Worm (Caenorhabditis elegans) whole organism, young adult: Measurements from ENCODE around the gene ZK643.5.

ENCODE experiments used
- B0019.2 ChIP-seq: fragments of 200-800 bp; sonication (Bioruptor generic); conservative IDR thresholded peaks from 2 replicates; pipeline ENCODE4 v1.3.6; 2022; ENCODE audit warnings: missing genetic modification reagents, missing genetic modification characterization, missing compliant biosample characterization
- B0336.3 ChIP-seq: fragments of 200-800 bp; sonication (Bioruptor generic); IDR thresholded peaks from 2 replicates; pipeline ENCODE4 v1.3.6; 2022; ENCODE audit warnings: missing genetic modification characterization, missing compliant biosample characterization
- D2030.7 ChIP-seq: fragments of 200-800 bp; sonication (Bioruptor generic); IDR thresholded peaks from 2 replicates; pipeline ENCODE4 v1.3.6; 2022; ENCODE audit warnings: missing genetic modification reagents, missing genetic modification characterization, missing compliant biosample characterization
- F10E7.11 ChIP-seq: sonication (generic microtip); optimal IDR thresholded peaks from 2 replicates; lab custom pipeline; 2017; ENCODE audit warnings: mild to moderate bottlenecking, missing genetic modification characterization, moderate library complexity, missing compliant biosample characterization
- F22D6.2 ChIP-seq: sonication (generic microtip); optimal IDR thresholded peaks from 2 replicates; lab custom pipeline; 2016; ENCODE audit warnings: mild to moderate bottlenecking, missing genetic modification characterization, missing compliant biosample characterization
- F55B11.4 ChIP-seq: sonication (generic microtip); optimal IDR thresholded peaks from 2 replicates; lab custom pipeline; 2016; ENCODE audit warnings: missing compliant biosample characterization, missing genetic modification characterization, borderline replicate concordance; ENCODE audit not compliant: insufficient read depth
- F57C9.4 ChIP-seq: sonication (generic microtip); optimal IDR thresholded peaks from 2 replicates; lab custom pipeline; 2017; ENCODE audit warnings: mild to moderate bottlenecking, missing genetic modification characterization, missing compliant biosample characterization
- ama-1 ChIP-seq, 3 experiments: fragments of 150-350 bp in 1 of 3; sonication (generic microtip) in 2 of 3; optimal IDR thresholded peaks; 2 replicates each; lab custom pipeline; 2014 to 2018; ENCODE audit warnings: missing biosample characterization in 2 of 3, missing genetic modification characterization in 2 of 3, missing genetic modification reagents in 2 of 3
- aptf-3 ChIP-seq: fragments of 200-800 bp; sonication (Bioruptor generic); IDR thresholded peaks from 2 replicates; pipeline ENCODE4 v1.3.6; 2022; ENCODE audit warnings: missing genetic modification characterization, missing compliant biosample characterization
- athp-1 ChIP-seq: sonication (generic microtip); optimal IDR thresholded peaks from 2 replicates; lab custom pipeline; 2017; ENCODE audit warnings: mild to moderate bottlenecking, missing genetic modification characterization, missing compliant biosample characterization
- attf-3 ChIP-seq: fragments of 200-800 bp; sonication (Bioruptor generic); conservative IDR thresholded peaks from 2 replicates; pipeline ENCODE4 v1.3.6; 2022; ENCODE audit warnings: missing genetic modification reagents, missing genetic modification characterization, missing compliant biosample characterization
- attf-5 ChIP-seq: fragments of 200-800 bp; sonication (Bioruptor generic); optimal IDR thresholded peaks from 2 replicates; lab custom pipeline; 2018; ENCODE audit warnings: mild to moderate bottlenecking, missing genetic modification characterization, missing compliant biosample characterization
- attf-6 ChIP-seq: fragments of 200-800 bp; sonication (Bioruptor generic); IDR thresholded peaks from 2 replicates; pipeline ENCODE4 v1.3.6; 2022; ENCODE audit warnings: missing genetic modification reagents, missing genetic modification characterization, missing compliant biosample characterization
- ceh-100 ChIP-seq: fragments of 200-800 bp; sonication (Bioruptor generic); IDR thresholded peaks from 2 replicates; pipeline ENCODE4 v1.3.6; 2022; ENCODE audit warnings: missing genetic modification reagents, missing genetic modification characterization, missing compliant biosample characterization
- ceh-27 ChIP-seq: fragments of 200-800 bp; sonication (Bioruptor generic); optimal IDR thresholded peaks from 2 replicates; lab custom pipeline; 2018; ENCODE audit warnings: mild to moderate bottlenecking, missing genetic modification characterization, moderate library complexity, missing compliant biosample characterization
- ceh-58 ChIP-seq: fragments of 200-800 bp; sonication (Bioruptor generic); IDR thresholded peaks from 2 replicates; pipeline ENCODE4 v1.3.6; 2022; ENCODE audit warnings: missing genetic modification characterization, missing compliant biosample characterization
- chd-7 ChIP-seq: sonication (generic microtip); optimal IDR thresholded peaks from 2 replicates; lab custom pipeline; 2016; ENCODE audit warnings: mild to moderate bottlenecking, missing genetic modification characterization, moderate library complexity, missing compliant biosample characterization
- dox-1 ChIP-seq: fragments of 200-800 bp; sonication (Bioruptor generic); IDR thresholded peaks from 2 replicates; pipeline ENCODE4 v1.3.6; 2022; ENCODE audit warnings: missing genetic modification reagents, missing genetic modification characterization, missing compliant biosample characterization
- dpl-1 ChIP-seq: fragments of 150-350 bp; optimal IDR thresholded peaks from 2 replicates; lab custom pipeline; 2014; ENCODE audit warnings: missing biosample characterization, missing genetic modification reagents, missing genetic modification characterization
- efl-1 ChIP-seq: fragments of 150-350 bp; optimal IDR thresholded peaks from 2 replicates; lab custom pipeline; 2014; ENCODE audit warnings: missing biosample characterization, missing genetic modification reagents, missing genetic modification characterization
- egl-44 ChIP-seq: fragments of 200-800 bp; sonication (Bioruptor generic); IDR thresholded peaks from 2 replicates; pipeline ENCODE4 v1.3.6; 2022; ENCODE audit warnings: missing genetic modification reagents, missing genetic modification characterization, missing compliant biosample characterization
- ekl-4 ChIP-seq: fragments of 200-800 bp; sonication (Bioruptor generic); IDR thresholded peaks from 2 replicates; pipeline ENCODE4 v1.3.6; 2022; ENCODE audit warnings: missing genetic modification reagents, missing genetic modification characterization, missing compliant biosample characterization
- ets-4 ChIP-seq: fragments of 200-800 bp; sonication (Bioruptor generic); optimal IDR thresholded peaks from 2 replicates; lab custom pipeline; 2018; ENCODE audit warnings: mild to moderate bottlenecking, missing genetic modification characterization, missing compliant biosample characterization
- gei-17 ChIP-seq: fragments of 200-800 bp; sonication (Bioruptor generic); optimal IDR thresholded peaks from 2 replicates; lab custom pipeline; 2018; ENCODE audit warnings: mild to moderate bottlenecking, missing genetic modification characterization, missing compliant biosample characterization
- him-1 ChIP-seq: sonication (generic microtip); optimal IDR thresholded peaks from 2 replicates; lab custom pipeline; 2016; ENCODE audit warnings: missing genotype, missing genetic modification reagents, missing genetic modification characterization, missing compliant biosample characterization
- hmg-1.2 ChIP-seq: fragments of 200-800 bp; sonication (Bioruptor generic); IDR thresholded peaks from 2 replicates; pipeline ENCODE4 v1.3.6; 2022; ENCODE audit warnings: missing genetic modification reagents, missing genetic modification characterization, missing compliant biosample characterization
- lag-1 ChIP-seq: fragments of 200-800 bp; sonication (Bioruptor generic); IDR thresholded peaks from 2 replicates; pipeline ENCODE4 v1.3.6; 2022; ENCODE audit warnings: missing genetic modification reagents, missing genetic modification characterization, missing compliant biosample characterization
- let-526 ChIP-seq: fragments of 200-800 bp; sonication (Bioruptor generic); IDR thresholded peaks from 2 replicates; pipeline ENCODE4 v1.3.6; 2022; ENCODE audit warnings: missing genetic modification reagents, missing genetic modification characterization, missing compliant biosample characterization
- lin-26 ChIP-seq: fragments of 200-800 bp; sonication (Bioruptor generic); IDR thresholded peaks from 2 replicates; pipeline ENCODE4 v1.3.6; 2022; ENCODE audit warnings: missing genetic modification reagents, missing genetic modification characterization, missing compliant biosample characterization
- lin-40 ChIP-seq: sonication (generic microtip); optimal IDR thresholded peaks from 2 replicates; lab custom pipeline; 2016; ENCODE audit warnings: missing genetic modification characterization, mild to moderate bottlenecking, missing compliant biosample characterization, missing genotype, missing genetic modification reagents
- lir-1 ChIP-seq: fragments of 200-800 bp; sonication (Bioruptor generic); conservative IDR thresholded peaks from 2 replicates; pipeline ENCODE4 v1.3.6; 2022; ENCODE audit warnings: missing genetic modification reagents, missing genetic modification characterization, missing compliant biosample characterization
- lsy-27 ChIP-seq: sonication (generic microtip); optimal IDR thresholded peaks from 2 replicates; lab custom pipeline; 2017; ENCODE audit warnings: missing genetic modification characterization, mild to moderate bottlenecking, missing compliant biosample characterization, antibody characterized with exemption, missing genotype, borderline replicate concordance; ENCODE audit not compliant: insufficient read depth
- madf-10 ChIP-seq: sonication (generic microtip); optimal IDR thresholded peaks from 2 replicates; lab custom pipeline; 2016; ENCODE audit warnings: mild to moderate bottlenecking, missing genetic modification characterization, missing compliant biosample characterization
- nfyb-1 ChIP-seq: fragments of 200-800 bp; sonication (Bioruptor generic); IDR thresholded peaks from 2 replicates; pipeline ENCODE4 v1.3.6; 2022; ENCODE audit warnings: missing genetic modification reagents, missing genetic modification characterization, missing compliant biosample characterization
- nhr-120 ChIP-seq: fragments of 200-800 bp; sonication (Bioruptor generic); IDR thresholded peaks from 2 replicates; pipeline ENCODE4 v1.3.6; 2022; ENCODE audit warnings: missing genetic modification characterization, missing compliant biosample characterization
- nhr-179 ChIP-seq: sonication (generic microtip); optimal IDR thresholded peaks from 2 replicates; lab custom pipeline; 2016; ENCODE audit warnings: mild to moderate bottlenecking, missing genetic modification characterization, missing compliant biosample characterization
- pbrm-1 ChIP-seq: fragments of 200-800 bp; sonication (Bioruptor generic); IDR thresholded peaks from 2 replicates; pipeline ENCODE4 v1.3.6; 2022; ENCODE audit warnings: missing genetic modification reagents, missing genetic modification characterization, missing compliant biosample characterization
- pha-4 ChIP-seq: fragments of 150-350 bp; sonication (generic microtip); optimal IDR thresholded peaks from 2 replicates; lab custom pipeline; 2014; ENCODE audit warnings: missing biosample characterization, missing genetic modification reagents, missing genetic modification characterization
- rec-8 ChIP-seq, 2 experiments: sonication (generic microtip); optimal IDR thresholded peaks; 2 replicates each; lab custom pipeline; 2016; ENCODE audit warnings: mild to moderate bottlenecking in 2 of 2, missing genetic modification characterization in 2 of 2, missing genetic modification reagents in 2 of 2, missing genotype in 2 of 2, missing biosample characterization in 1 of 2, missing compliant biosample characterization in 1 of 2, moderate library complexity in 1 of 2
- snpc-1.1 ChIP-seq: sonication (generic microtip); optimal IDR thresholded peaks from 2 replicates; lab custom pipeline; 2017; ENCODE audit warnings: missing genetic modification characterization, mild to moderate bottlenecking, missing compliant biosample characterization, antibody characterized with exemption, moderate library complexity, missing genotype, missing genetic modification reagents; ENCODE audit not compliant: insufficient read depth
- snpc-3.4 ChIP-seq: sonication (generic microtip); optimal IDR thresholded peaks from 2 replicates; lab custom pipeline; 2017; ENCODE audit warnings: missing genetic modification characterization, mild to moderate bottlenecking, missing compliant biosample characterization, antibody characterized with exemption, moderate library complexity, missing genotype, missing genetic modification reagents
- tbp1 ChIP-seq: fragments of 200-800 bp; sonication (Bioruptor generic); optimal IDR thresholded peaks from 2 replicates; lab custom pipeline; 2018; ENCODE audit warnings: mild to moderate bottlenecking, missing genetic modification characterization, missing compliant biosample characterization
- tbx-9 ChIP-seq: sonication (generic microtip); optimal IDR thresholded peaks from 2 replicates; lab custom pipeline; 2016; ENCODE audit warnings: borderline replicate concordance, missing genetic modification characterization, inconsistent platforms, missing compliant biosample characterization
- unc-62 ChIP-seq: fragments of 150-350 bp; optimal IDR thresholded peaks from 2 replicates; lab custom pipeline; 2014; ENCODE audit warnings: missing biosample characterization, missing genetic modification reagents, missing genetic modification characterization
- xnd-1 ChIP-seq: sonication (generic microtip); optimal IDR thresholded peaks from 2 replicates; lab custom pipeline; 2016; ENCODE audit warnings: missing genotype, missing genetic modification reagents, missing genetic modification characterization, missing compliant biosample characterization
- ztf-26 ChIP-seq: sonication (generic microtip); optimal IDR thresholded peaks from 2 replicates; lab custom pipeline; 2017; ENCODE audit warnings: missing genetic modification characterization, missing compliant biosample characterization
- ztf-28 ChIP-seq: fragments of 200-800 bp; sonication (Bioruptor generic); IDR thresholded peaks from 2 replicates; pipeline ENCODE4 v1.3.6; 2022; ENCODE audit warnings: missing genetic modification reagents, missing genetic modification characterization, missing compliant biosample characterization
- ztf-3 ChIP-seq: fragments of 200-800 bp; sonication (Bioruptor generic); optimal IDR thresholded peaks from 2 replicates; lab custom pipeline; 2018; ENCODE audit warnings: mild to moderate bottlenecking, missing genetic modification characterization, missing compliant biosample characterization

ZK643.5 gene

DNA sequence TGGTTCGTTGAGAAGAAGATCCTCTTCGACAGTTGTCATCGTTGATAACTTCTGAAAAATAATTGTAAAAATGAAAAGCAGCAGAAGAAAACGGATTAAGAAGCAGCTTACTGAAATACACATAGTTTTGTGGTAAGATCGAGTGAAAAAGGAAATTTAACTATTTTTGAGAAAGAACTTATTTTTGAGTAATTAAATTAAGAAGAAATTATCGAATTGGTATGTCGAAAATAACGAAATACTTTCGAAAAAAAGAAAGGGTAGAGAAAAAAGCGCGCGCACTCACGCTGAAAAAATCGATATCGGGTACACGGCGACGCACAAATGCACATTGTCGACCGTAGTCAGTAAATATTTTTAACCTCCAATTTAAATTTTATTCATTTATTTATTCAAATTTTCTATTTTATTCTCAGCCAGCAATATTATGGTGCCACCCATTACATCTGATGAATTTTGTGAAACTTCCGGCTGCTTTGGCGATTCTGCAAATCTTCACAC lies at the start of gene ZK643.5, which contains the start of gene ZK643.2 (continued):
- TF ChIP-seq xnd-1 (tag; lab: Kevin White, UChicago) (no peak), dox-1 (no peak), D2030.7 (peak; percentile 45; the same call in 1 of the 2 replicates), gei-17 (GFP tag; lab: Kevin White, UChicago) (no peak), ceh-58 (GFP tag; lab: Robert Waterston, UW) (no peak), snpc-1.1 (tag; lab: Kevin White, UChicago) (peak; percentile 26), nhr-120 (no peak), nfyb-1 (GFP tag; lab: Robert Waterston, UW) (0 out of 2 replicates have a peak, but pooled peaks have one; percentile 11), pbrm-1 (GFP tag; lab: Robert Waterston, UW) (no peak), pha-4 (tag; lab: Kevin White, UChicago) (no peak), aptf-3 (no peak), unc-62 (GFP tag; lab: Kevin White, UChicago) (no peak), hmg-1.2 (GFP tag; lab: Robert Waterston, UW) (no peak; the same call in 1 of the 2 replicates), attf-5 (GFP tag; lab: Kevin White, UChicago) (peak; percentile 19), nhr-179 (no peak), ceh-27 (GFP tag; lab: Kevin White, UChicago) (peak; percentile 22), lin-26 (GFP tag; lab: Robert Waterston, UW) (no peak), egl-44 (GFP tag; lab: Robert Waterston, UW) (no peak), ztf-26 (no peak), attf-6 (GFP tag; lab: Robert Waterston, UW) (no peak), attf-3 (no peak), him-1 (tag; lab: Kevin White, UChicago) (no peak), athp-1 (tag; lab: Kevin White, UChicago) (peak; percentile 74), B0019.2 (GFP tag; lab: Robert Waterston, UW) (no peak), lir-1 (GFP tag; lab: Robert Waterston, UW) (no peak), let-526 (GFP tag; lab: Robert Waterston, UW) (no peak), snpc-3.4 (tag; lab: Kevin White, UChicago) (peak; percentile 57), chd-7 (tag; lab: Kevin White, UChicago) (no peak), tbx-9 (tag; lab: Kevin White, UChicago) (no peak), ceh-100 (no peak), efl-1 (GFP tag; lab: Kevin White, UChicago) (peak; percentile 82), ztf-3 (no peak), madf-10 (tag; lab: Kevin White, UChicago) (no peak), rec-8 (tag; optimal IDR thresholded peaks at IDR 0.05; lab: Kevin White, UChicago) (no peak), B0336.3 (GFP tag; lab: Robert Waterston, UW) (no peak), lsy-27 (tag; lab: Kevin White, UChicago) (no peak), tbp1 (GFP tag; lab: Kevin White, UChicago) (peak; percentile 36), F22D6.2 (tag; lab: Kevin White, UChicago) (no peak), lag-1 (GFP tag; lab: Robert Waterston, UW) (no peak), F57C9.4 (no peak), F10E7.11 (tag; lab: Kevin White, UChicago) (no peak), ets-4 (GFP tag; lab: Kevin White, UChicago) (no peak), dpl-1 (GFP tag; lab: Kevin White, UChicago) (peak; percentile 63), F55B11.4 (tag; lab: Kevin White, UChicago) (no peak), lin-40 (tag; lab: Kevin White, UChicago) (no peak), ama-1 (optimal IDR thresholded peaks at IDR 0.05; lab: Kevin White, UChicago) (no peak), ama-1 (GFP tag; optimal IDR thresholded peaks at IDR 0.05; lab: Kevin White, UChicago) (peak in 1 of 2 experiments; percentile 64), ztf-28 (GFP tag; lab: Robert Waterston, UW) (no peak), ekl-4 (GFP tag; lab: Robert Waterston, UW) (no peak)
